Fruit fly (Drosophila melanogaster) whole organism, embryonic: ENCODE results near the gene CG4956.

Source experiments
- Xbp1 ChIP-seq: fragments of 200-800 bp; sonication (Bioruptor generic); optimal IDR thresholded peaks from 3 replicates; lab custom pipeline; 2016; ENCODE audit warnings: missing biosample characterization, mild to moderate bottlenecking, missing genetic modification characterization
- chm ChIP-seq: fragments of 200-800 bp; sonication (Bioruptor generic); IDR thresholded peaks from 2 replicates; pipeline ENCODE4 v1.3.6; 2022; ENCODE audit warnings: missing biosample characterization, missing genetic modification characterization
- pan ChIP-seq, 4 experiments: fragments of >200 bp in 3 of 4; fragments of 200-800 bp in 1 of 4; sonication (Bioruptor generic) in 1 of 4; optimal IDR thresholded peaks in 3 of 4; IDR thresholded peaks in 1 of 4; 2 replicates each; pipeline versions ENCODE4 v1.3.6 to Lab custom; 2017 to 2022; ENCODE audit warnings: missing biosample characterization in 2 of 4, missing genetic modification characterization in 2 of 4, mixed read lengths in 1 of 4
- run ChIP-seq: fragments of 200-800 bp; sonication (Bioruptor generic); optimal IDR thresholded peaks from 3 replicates; lab custom pipeline; 2018; ENCODE audit warnings: missing biosample characterization, mild to moderate bottlenecking, missing genetic modification characterization

- TF ChIP-seq pan (optimal IDR thresholded peaks at IDR 0.05; lab: Kevin White, UChicago) (no peak), pan (GFP tag; optimal IDR thresholded peaks at IDR 0.05 in 1 of 2, IDR thresholded peaks at IDR 0.05 in 1 of 2) (no peak), Xbp1 (no peak), run (tag; lab: Kevin White, UChicago) (no peak), chm (GFP tag; lab: Robert Waterston, UW) (no peak)
Measured at dm6 chr3R:25760190-25760589, 17.9 kb downstream of the CG4956 start.
